Fruit fly (Drosophila melanogaster) whole organism, prepupa: ENCODE measurements around the gene CG46307.

Experiments
- Blimp-1 ChIP-seq: fragments of 200-800 bp; sonication (Bioruptor generic); optimal IDR thresholded peaks from 3 replicates; lab custom pipeline; 2017; ENCODE audit warnings: missing biosample characterization, missing genetic modification characterization, mild to moderate bottlenecking, moderate library complexity, missing genetic modification reagents
- CG10631 ChIP-seq: fragments of 200-800 bp; sonication (Bioruptor generic); optimal IDR thresholded peaks from 2 replicates; lab custom pipeline; 2016; ENCODE audit warnings: missing biosample characterization, missing genetic modification characterization
- CG11294 ChIP-seq: fragments of 200-800 bp; sonication (Bioruptor generic); IDR thresholded peaks from 2 replicates; pipeline ENCODE4 v1.3.6; 2022; ENCODE audit warnings: missing biosample characterization, missing genetic modification characterization
- CG11902 ChIP-seq: fragments of 200-800 bp; sonication (Bioruptor generic); optimal IDR thresholded peaks from 3 replicates; lab custom pipeline; 2016; ENCODE audit warnings: missing biosample characterization, missing genetic modification characterization
- CG15336 ChIP-seq: fragments of 200-800 bp; sonication (Bioruptor generic); IDR thresholded peaks from 2 replicates; pipeline ENCODE4 v1.3.6; 2022; ENCODE audit warnings: missing biosample characterization, missing genetic modification characterization
- CG16779 ChIP-seq: fragments of 200-800 bp; sonication (Bioruptor generic); optimal IDR thresholded peaks from 3 replicates; lab custom pipeline; 2017; ENCODE audit warnings: missing biosample characterization, mild to moderate bottlenecking, missing genetic modification characterization
- CG3032 ChIP-seq: fragments of 200-800 bp; optimal IDR thresholded peaks from 2 replicates; lab custom pipeline; 2019; ENCODE audit warnings: missing biosample characterization, mild to moderate bottlenecking, missing genetic modification characterization, moderate library complexity
- CG31627 ChIP-seq: fragments of 200-800 bp; sonication (Bioruptor generic); optimal IDR thresholded peaks from 3 replicates; lab custom pipeline; 2016; ENCODE audit warnings: missing biosample characterization, missing genetic modification characterization
- CG32006 ChIP-seq: fragments of 200-800 bp; sonication (Bioruptor generic); optimal IDR thresholded peaks from 3 replicates; lab custom pipeline; 2017; ENCODE audit warnings: missing biosample characterization, mild to moderate bottlenecking, missing genetic modification characterization
- CG34406 ChIP-seq: fragments of 200-800 bp; sonication (Bioruptor generic); optimal IDR thresholded peaks from 3 replicates; lab custom pipeline; 2016; ENCODE audit warnings: missing biosample characterization, missing genetic modification characterization
- CG3919 ChIP-seq: fragments of 200-800 bp; sonication (Bioruptor generic); optimal IDR thresholded peaks from 3 replicates; lab custom pipeline; 2016; ENCODE audit warnings: missing biosample characterization, missing genetic modification characterization
- CG4318 ChIP-seq: fragments of 200-800 bp; sonication (Bioruptor generic); optimal IDR thresholded peaks from 3 replicates; lab custom pipeline; 2017; ENCODE audit warnings: missing biosample characterization, mild to moderate bottlenecking, missing genetic modification characterization
- CG6163 ChIP-seq: fragments of 200-800 bp; sonication (Bioruptor generic); IDR thresholded peaks from 3 replicates; pipeline ENCODE4 v1.3.6; 2022; ENCODE audit warnings: missing biosample characterization, missing genetic modification characterization
- CG6276 ChIP-seq: fragments of 200-800 bp; sonication (Bioruptor generic); optimal IDR thresholded peaks from 2 replicates; lab custom pipeline; 2017; ENCODE audit warnings: missing biosample characterization, mild to moderate bottlenecking, missing genetic modification characterization
- CG6792 ChIP-seq: fragments of 200-800 bp; sonication (Bioruptor generic); optimal IDR thresholded peaks from 3 replicates; lab custom pipeline; 2016; ENCODE audit warnings: missing biosample characterization, missing genetic modification characterization
- CG6808 ChIP-seq: fragments of 200-800 bp; sonication (Bioruptor generic); optimal IDR thresholded peaks from 3 replicates; lab custom pipeline; 2017; ENCODE audit warnings: missing biosample characterization, missing genetic modification characterization, mild to moderate bottlenecking, moderate library complexity, missing genetic modification reagents
- CG6854 ChIP-seq: fragments of 200-800 bp; sonication (Bioruptor generic); optimal IDR thresholded peaks from 2 replicates; lab custom pipeline; 2017; ENCODE audit warnings: missing biosample characterization, mild to moderate bottlenecking, missing genetic modification characterization
- CG8119 ChIP-seq: fragments of 200-800 bp; sonication (Bioruptor generic); IDR thresholded peaks from 3 replicates; pipeline ENCODE4 v1.3.6; 2022; ENCODE audit warnings: missing biosample characterization, missing genetic modification characterization
- CG8319 ChIP-seq: fragments of 200-800 bp; sonication (Bioruptor generic); optimal IDR thresholded peaks from 3 replicates; lab custom pipeline; 2016; ENCODE audit warnings: missing biosample characterization, missing genetic modification characterization
- CG8632 ChIP-seq: fragments of 200-800 bp; sonication (Bioruptor generic); optimal IDR thresholded peaks from 3 replicates; lab custom pipeline; 2016; ENCODE audit warnings: missing biosample characterization, missing genetic modification characterization
- CG9139 ChIP-seq: fragments of 200-800 bp; sonication (Bioruptor generic); optimal IDR thresholded peaks from 3 replicates; lab custom pipeline; 2017; ENCODE audit warnings: missing biosample characterization, mild to moderate bottlenecking, missing genetic modification characterization
- Eip78C ChIP-seq: fragments of 200-800 bp; sonication (Bioruptor generic); peaks from one replicate; lab custom pipeline; 2016; ENCODE audit warnings: missing biosample characterization, missing genetic modification characterization
- Gug ChIP-seq: fragments of 200-800 bp; sonication (Bioruptor generic); IDR thresholded peaks from 2 replicates; pipeline ENCODE4 v1.3.6; 2022; ENCODE audit warnings: missing biosample characterization, missing genetic modification characterization
- Hr38 ChIP-seq: sonication (Bioruptor generic); optimal IDR thresholded peaks from 2 replicates; lab custom pipeline; 2016; ENCODE audit warnings: missing biosample characterization, missing genetic modification characterization
- Hr39 ChIP-seq: fragments of 200-800 bp; sonication (Bioruptor generic); optimal IDR thresholded peaks from 2 replicates; lab custom pipeline; 2016; ENCODE audit warnings: missing biosample characterization, missing genetic modification characterization
- Hr4 ChIP-seq: fragments of 200-800 bp; sonication (Bioruptor generic); optimal IDR thresholded peaks from 3 replicates; lab custom pipeline; 2016; ENCODE audit warnings: missing biosample characterization, missing genetic modification characterization
- Lpt ChIP-seq: fragments of 200-800 bp; sonication (Bioruptor generic); optimal IDR thresholded peaks from 3 replicates; lab custom pipeline; 2016; ENCODE audit warnings: missing biosample characterization, missing genetic modification characterization
- OdsH ChIP-seq: fragments of 200-800 bp; sonication (Bioruptor generic); optimal IDR thresholded peaks from 3 replicates; lab custom pipeline; 2016; ENCODE audit warnings: missing biosample characterization, missing genetic modification characterization
- Smox ChIP-seq: fragments of 200-800 bp; sonication (Bioruptor generic); optimal IDR thresholded peaks from 3 replicates; lab custom pipeline; 2016; ENCODE audit warnings: missing biosample characterization, missing genetic modification characterization
- Sox14 ChIP-seq: fragments of 200-800 bp; sonication (Bioruptor generic); optimal IDR thresholded peaks from 3 replicates; lab custom pipeline; 2016; ENCODE audit warnings: missing biosample characterization, missing genetic modification characterization
- Sox15 ChIP-seq: fragments of 200-800 bp; sonication (Bioruptor generic); optimal IDR thresholded peaks from 3 replicates; lab custom pipeline; 2016; ENCODE audit warnings: missing biosample characterization, missing genetic modification characterization
- achi ChIP-seq: fragments of 200-800 bp; sonication (Bioruptor generic); optimal IDR thresholded peaks from 3 replicates; lab custom pipeline; 2016; ENCODE audit warnings: missing biosample characterization, missing genetic modification characterization
- acj6 ChIP-seq: fragments of 200-800 bp; sonication (Bioruptor generic); optimal IDR thresholded peaks from 3 replicates; lab custom pipeline; 2016; ENCODE audit warnings: missing biosample characterization, missing genetic modification characterization
- dsx ChIP-seq: fragments of 200-800 bp; optimal IDR thresholded peaks from 3 replicates; lab custom pipeline; 2019; ENCODE audit warnings: missing biosample characterization, mild to moderate bottlenecking, missing genetic modification characterization, moderate library complexity; ENCODE audit not compliant: poor library complexity, severe bottlenecking
- eg ChIP-seq: fragments of 200-800 bp; sonication (Bioruptor generic); IDR thresholded peaks from 3 replicates; pipeline ENCODE4 v1.3.6; 2022; ENCODE audit warnings: missing biosample characterization, missing genetic modification characterization
- esn ChIP-seq: fragments of 200-800 bp; sonication (Bioruptor generic); optimal IDR thresholded peaks from 2 replicates; lab custom pipeline; 2016; ENCODE audit warnings: missing biosample characterization, mild to moderate bottlenecking, missing genetic modification characterization, moderate library complexity
- lz ChIP-seq: fragments of 200-800 bp; sonication (Bioruptor generic); optimal IDR thresholded peaks from 3 replicates; lab custom pipeline; 2016; ENCODE audit warnings: missing biosample characterization, missing genetic modification characterization
- ss ChIP-seq, 2 experiments: fragments of 200-800 bp; sonication (Bioruptor generic); optimal IDR thresholded peaks; 2 replicates in 1 of 2; 3 replicates in 1 of 2; lab custom pipeline; 2017 to 2018; ENCODE audit warnings: mild to moderate bottlenecking in 2 of 2, missing biosample characterization in 2 of 2, missing genetic modification characterization in 2 of 2, moderate library complexity in 1 of 2
- svp ChIP-seq: fragments of 200-800 bp; sonication (Bioruptor generic); peaks from one replicate; lab custom pipeline; 2016; ENCODE audit warnings: missing biosample characterization, missing genetic modification characterization
- vri ChIP-seq: fragments of 200-800 bp; sonication (Bioruptor generic); optimal IDR thresholded peaks from 3 replicates; lab custom pipeline; 2016; ENCODE audit warnings: missing biosample characterization, mild to moderate bottlenecking, missing genetic modification characterization

CG46307 gene

DNA sequence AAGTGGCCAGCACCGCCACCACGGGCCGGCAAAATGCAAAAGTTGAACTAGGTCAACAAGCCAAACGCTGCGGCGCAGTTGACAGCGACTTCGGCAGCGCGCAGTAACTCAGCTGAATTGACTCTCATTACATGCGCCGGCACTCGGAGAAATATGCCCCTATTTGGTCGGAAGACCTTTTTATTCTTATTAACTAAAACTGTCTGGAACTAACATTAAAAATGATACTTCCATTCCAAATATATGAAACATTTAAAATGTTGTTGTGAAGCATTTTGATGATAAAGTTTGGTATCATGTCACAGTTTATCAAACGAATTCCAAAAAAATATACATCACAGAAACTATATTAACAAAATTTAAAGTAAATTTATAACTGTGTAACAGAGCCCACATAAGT is 37.2 kb upstream of the CG46307 start:
- TF ChIP-seq CG4318 (GFP tag; lab: Kevin White, UChicago) = peak; percentile 11
- TF ChIP-seq CG8119 (GFP tag; lab: Robert Waterston, UW) = peak; percentile 43; the same call in 2 of the 3 replicates
- peak; percentile 74 for TF ChIP-seq CG32006 (GFP tag; lab: Kevin White, UChicago)
- TF ChIP-seq Eip78C (GFP tag; lab: Kevin White, UChicago) = peak; percentile 50
- no peak for TF ChIP-seq lz (GFP tag; lab: Kevin White, UChicago)
- TF ChIP-seq eg (GFP tag; lab: Robert Waterston, UW) = peak; percentile 38; the same call in 1 of the 3 replicates
- TF ChIP-seq CG6276 (GFP tag; lab: Kevin White, UChicago) = peak; percentile 59
- no peak for TF ChIP-seq CG6163 (GFP tag; lab: Robert Waterston, UW)
- TF ChIP-seq Hr4 (GFP tag; lab: Kevin White, UChicago) = peak; percentile 40
- peak; percentile 53; the same call in 1 of the 2 replicates for TF ChIP-seq CG15336 (GFP tag; lab: Robert Waterston, UW)
- peak; percentile 35; the same call in 1 of the 2 replicates for TF ChIP-seq Gug (GFP tag; lab: Robert Waterston, UW)
- peak; percentile 44; the same call in 1 of the 2 replicates for TF ChIP-seq CG11294 (GFP tag; lab: Robert Waterston, UW)
- TF ChIP-seq Sox14 = no peak
- TF ChIP-seq CG8319 (GFP tag; lab: Kevin White, UChicago) = no peak
- TF ChIP-seq, all 60 proteins: peak for 10

- no peak for TF ChIP-seq vri (GFP tag; lab: Kevin White, UChicago)
- no peak for TF ChIP-seq OdsH (GFP tag; lab: Kevin White, UChicago)
- no peak for TF ChIP-seq Sox14
- TF ChIP-seq svp = no peak
- no peak for TF ChIP-seq acj6 (GFP tag; lab: Kevin White, UChicago)
- no peak for TF ChIP-seq CG8319 (GFP tag; lab: Kevin White, UChicago)
- no peak for TF ChIP-seq CG31627 (GFP tag; lab: Kevin White, UChicago)
- TF ChIP-seq ss (GFP tag; optimal IDR thresholded peaks at IDR 0.05; lab: Kevin White, UChicago) = no peak
- TF ChIP-seq Smox = no peak
- no peak for TF ChIP-seq Hr39 (GFP tag; lab: Kevin White, UChicago)
- no peak for TF ChIP-seq CG11294 (GFP tag; lab: Robert Waterston, UW)
- TF ChIP-seq CG6808 (GFP tag; lab: Kevin White, UChicago) = no peak
- TF ChIP-seq Hr4 (GFP tag; lab: Kevin White, UChicago) = no peak
- TF ChIP-seq achi (GFP tag; lab: Kevin White, UChicago) = no peak
These were observed 34.6 kb upstream of the CG46307 start for dm6 chr2L:21069776-21070175.

dm6 chr2L:21070825-21071224 is 33.5 kb upstream of the CG46307 start:
- TF ChIP-seq CG4318 (GFP tag; lab: Kevin White, UChicago) = no peak
- TF ChIP-seq CG6792 (GFP tag; lab: Kevin White, UChicago) = no peak
- TF ChIP-seq CG8632 (GFP tag; lab: Kevin White, UChicago) = no peak
- no peak for TF ChIP-seq Lpt
- peak; percentile 70 for TF ChIP-seq Eip78C (GFP tag; lab: Kevin White, UChicago)
- TF ChIP-seq CG16779 (tag; lab: Kevin White, UChicago) = no peak
- TF ChIP-seq vri (GFP tag; lab: Kevin White, UChicago) = peak; percentile 56

dm6 chr2L:21071435-21071834 is 32.9 kb upstream of the CG46307 start, which contains the start of gene CG9265:
Gene CG9265 (minus strand): TSS chr2L:21071502.
- TF ChIP-seq Sox15 (GFP tag; lab: Kevin White, UChicago) (no peak), CG11902 (GFP tag; lab: Kevin White, UChicago) (no peak), Eip78C (GFP tag; lab: Kevin White, UChicago) (peak; percentile 27), CG3032 (tag; lab: Kevin White, UChicago) (no peak), CG6163 (GFP tag; lab: Robert Waterston, UW) (0 out of 3 replicates have a peak, but pooled peaks have one; percentile 26), CG9139 (GFP tag; lab: Kevin White, UChicago) (no peak), lz (GFP tag; lab: Kevin White, UChicago) (peak; percentile 6)

DNA sequence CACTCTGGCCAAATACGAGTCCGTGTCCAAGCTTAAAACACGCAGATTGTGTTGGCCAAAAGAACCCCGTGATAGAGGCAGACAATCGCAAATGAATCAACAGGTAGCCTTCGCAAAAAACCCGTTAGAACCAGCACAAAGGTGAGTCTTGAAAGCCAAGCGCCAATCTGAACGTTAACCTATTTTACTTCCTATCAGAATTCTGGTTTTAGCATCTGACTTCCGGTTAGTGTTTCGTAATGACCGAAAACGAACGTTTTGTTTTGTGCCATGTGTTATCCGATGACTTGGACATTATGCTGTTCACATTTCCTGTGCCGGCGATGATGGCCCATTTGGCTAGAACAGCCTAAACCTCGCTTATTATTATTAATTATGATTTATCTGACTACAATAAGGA is 32.0 kb upstream of the CG46307 start:
- TF ChIP-seq dsx (GFP tag; lab: Kevin White, UChicago) (no peak), Blimp-1 (GFP tag; lab: Kevin White, UChicago) (no peak), CG34406 (GFP tag; lab: Kevin White, UChicago) (no peak), Hr38 (GFP tag; lab: Kevin White, UChicago) (no peak), CG6854 (GFP tag; lab: Kevin White, UChicago) (no peak), CG8319 (GFP tag; lab: Kevin White, UChicago) (no peak), CG3919 (no peak), esn (GFP tag; lab: Kevin White, UChicago) (no peak), CG10631 (GFP tag; lab: Kevin White, UChicago) (no peak)
- TF ChIP-seq, all 60 proteins: peak for 0
